Fruit fly (Drosophila melanogaster) whole organism, pupa: Measurements from ENCODE around the gene Takl1.

Experiments used
- CG10348 ChIP-seq: fragments of 200-800 bp; sonication (Bioruptor generic); IDR thresholded peaks from 2 replicates; pipeline ENCODE4 v1.3.6; 2022; ENCODE audit warnings: missing biosample characterization, missing genetic modification characterization
- CG12605 ChIP-seq: fragments of 200-800 bp; sonication (Bioruptor generic); IDR thresholded peaks from 2 replicates; pipeline ENCODE4 v1.3.6; 2022; ENCODE audit warnings: missing biosample characterization, missing genetic modification characterization
- CG13204 ChIP-seq: fragments of 200-800 bp; sonication (Bioruptor generic); optimal IDR thresholded peaks from 2 replicates; lab custom pipeline; 2018; ENCODE audit warnings: missing biosample characterization, mild to moderate bottlenecking, missing genetic modification characterization, moderate library complexity
- CG14655 ChIP-seq: fragments of 200-800 bp; sonication (Bioruptor generic); optimal IDR thresholded peaks from 3 replicates; lab custom pipeline; 2017; ENCODE audit warnings: mild to moderate bottlenecking, missing biosample characterization, missing genetic modification reagents, missing genetic modification characterization
- CG15710 ChIP-seq: fragments of 200-800 bp; sonication (Bioruptor generic); optimal IDR thresholded peaks from 2 replicates; lab custom pipeline; 2018; ENCODE audit warnings: missing biosample characterization, mild to moderate bottlenecking, missing genetic modification characterization, moderate library complexity
- CG32121 ChIP-seq: fragments of 200-800 bp; sonication (Bioruptor generic); IDR thresholded peaks from 2 replicates; pipeline ENCODE4 v1.3.6; 2022; ENCODE audit warnings: missing biosample characterization, missing genetic modification characterization
- CG4496 ChIP-seq: fragments of 200-800 bp; sonication (Bioruptor generic); IDR thresholded peaks from 3 replicates; pipeline ENCODE4 v1.3.6; 2022; ENCODE audit warnings: missing biosample characterization, missing genetic modification characterization
- CG8301 ChIP-seq: fragments of 200-800 bp; sonication (Bioruptor generic); optimal IDR thresholded peaks from 2 replicates; lab custom pipeline; 2018; ENCODE audit warnings: missing biosample characterization, mild to moderate bottlenecking, missing genetic modification characterization
- D1 ChIP-seq: fragments of 200-800 bp; sonication (Bioruptor generic); optimal IDR thresholded peaks from 2 replicates; lab custom pipeline; 2018; ENCODE audit warnings: missing biosample characterization, mild to moderate bottlenecking, missing genetic modification characterization, moderate library complexity
- EcR ChIP-seq: fragments of 200-800 bp; sonication (Bioruptor generic); optimal IDR thresholded peaks from 3 replicates; lab custom pipeline; 2019; ENCODE audit warnings: missing biosample characterization, missing genetic modification characterization, mild to moderate bottlenecking, moderate library complexity, missing genetic modification reagents
- Ets98B ChIP-seq: fragments of 200-800 bp; sonication (Bioruptor generic); IDR thresholded peaks from 2 replicates; pipeline ENCODE4 v1.3.6; 2022; ENCODE audit warnings: missing biosample characterization, missing genetic modification characterization
- Pif1A ChIP-seq: fragments of 200-800 bp; sonication (Bioruptor generic); optimal IDR thresholded peaks from 3 replicates; lab custom pipeline; 2016; ENCODE audit warnings: missing biosample characterization, missing genetic modification characterization
- gl ChIP-seq: fragments of 200-800 bp; sonication (Bioruptor generic); optimal IDR thresholded peaks from 2 replicates; lab custom pipeline; 2018; ENCODE audit warnings: missing biosample characterization, mild to moderate bottlenecking, missing genetic modification characterization
- rn ChIP-seq: fragments of 200-800 bp; sonication (Bioruptor generic); IDR thresholded peaks from 2 replicates; pipeline ENCODE4 v1.3.6; 2022; ENCODE audit warnings: missing biosample characterization, missing genetic modification characterization

dm6 chr3R:20723491-20723890 is 48.9 kb downstream of the Takl1 start:
- TF ChIP-seq CG4496 (GFP tag; lab: Robert Waterston, UW) (no peak), D1 (tag; lab: Kevin White, UChicago) (no peak), CG15710 (tag; lab: Kevin White, UChicago) (no peak), EcR (GFP tag; lab: Kevin White, UChicago) (no peak), CG32121 (GFP tag; lab: Robert Waterston, UW) (no peak), CG10348 (no peak), Pif1A (GFP tag; lab: Kevin White, UChicago) (no peak), CG8301 (tag; lab: Kevin White, UChicago) (no peak), Ets98B (GFP tag; lab: Robert Waterston, UW) (no peak), CG12605 (GFP tag; lab: Robert Waterston, UW) (no peak), rn (no peak), gl (tag; lab: Kevin White, UChicago) (no peak), CG14655 (GFP tag; lab: Kevin White, UChicago) (no peak), CG13204 (GFP tag; lab: Kevin White, UChicago) (no peak)
